Fruit fly (Drosophila melanogaster) whole organism, embryonic: ENCODE data around the gene Gr61a.
A peak's percentile ranks its signal among the peaks of the same experiment; 100 is the strongest.

Experiments used
- Asciz ChIP-seq: fragments of 200-800 bp; sonication (Bioruptor generic); optimal IDR thresholded peaks from 2 replicates; lab custom pipeline; 2017; ENCODE audit warnings: missing biosample characterization, mild to moderate bottlenecking, missing genetic modification characterization, missing genetic modification reagents
- C15 ChIP-seq: fragments of 200-800 bp; sonication (Bioruptor generic); IDR thresholded peaks from 3 replicates; pipeline ENCODE4 v1.3.6; 2022; ENCODE audit warnings: missing biosample characterization, missing genetic modification characterization
- CG1024 ChIP-seq: fragments of 200-800 bp; sonication (Bioruptor generic); IDR thresholded peaks from 2 replicates; pipeline ENCODE4 v1.3.6; 2022; ENCODE audit warnings: missing biosample characterization, missing genetic modification characterization
- CG12942 ChIP-seq: fragments of 200-800 bp; sonication (Bioruptor generic); optimal IDR thresholded peaks from 3 replicates; lab custom pipeline; 2016; ENCODE audit warnings: missing biosample characterization, missing genetic modification characterization
- CG13624 ChIP-seq: fragments of 200-800 bp; sonication (Bioruptor generic); optimal IDR thresholded peaks from 2 replicates; lab custom pipeline; 2016; ENCODE audit warnings: missing biosample characterization, missing genetic modification characterization
- CG15696 ChIP-seq: fragments of 200-800 bp; sonication (Bioruptor generic); optimal IDR thresholded peaks from 2 replicates; lab custom pipeline; 2019; ENCODE audit warnings: missing biosample characterization, mild to moderate bottlenecking, missing genetic modification characterization, moderate library complexity
- CG17186 ChIP-seq: fragments of 200-800 bp; sonication (Bioruptor generic); optimal IDR thresholded peaks from 3 replicates; lab custom pipeline; 2017; ENCODE audit warnings: missing biosample characterization, missing genetic modification reagents, missing genetic modification characterization
- CG17328 ChIP-seq: fragments of 200-800 bp; sonication (Bioruptor generic); IDR thresholded peaks from 2 replicates; pipeline ENCODE4 v1.3.6; 2022; ENCODE audit warnings: missing biosample characterization, missing genetic modification characterization
- CG17829 ChIP-seq: fragments of 200-800 bp; optimal IDR thresholded peaks from 2 replicates; lab custom pipeline; 2019; ENCODE audit warnings: missing biosample characterization, mild to moderate bottlenecking, missing genetic modification characterization, moderate library complexity
- CG2875 ChIP-seq: fragments of 200-800 bp; sonication (Bioruptor generic); optimal IDR thresholded peaks from 2 replicates; lab custom pipeline; 2017; ENCODE audit warnings: missing biosample characterization, mild to moderate bottlenecking, missing genetic modification characterization, missing genetic modification reagents
- CG31224 ChIP-seq: fragments of 200-800 bp; sonication (Bioruptor generic); IDR thresholded peaks from 2 replicates; pipeline ENCODE4 v1.3.6; 2022; ENCODE audit warnings: missing biosample characterization, missing genetic modification characterization
- CG3995 ChIP-seq: fragments of 200-800 bp; sonication (Bioruptor generic); optimal IDR thresholded peaks from 3 replicates; lab custom pipeline; 2016; ENCODE audit warnings: missing biosample characterization, missing genetic modification characterization
- CG4282 ChIP-seq: fragments of 200-800 bp; sonication (Bioruptor generic); optimal IDR thresholded peaks from 2 replicates; lab custom pipeline; 2016; ENCODE audit warnings: missing biosample characterization, missing genetic modification characterization
- CG4328 ChIP-seq: fragments of 200-800 bp; sonication (Bioruptor generic); optimal IDR thresholded peaks from 3 replicates; lab custom pipeline; 2017; ENCODE audit warnings: missing biosample characterization, missing genetic modification reagents, missing genetic modification characterization
- CG5245 ChIP-seq: fragments of 200-800 bp; sonication (Bioruptor generic); optimal IDR thresholded peaks from 3 replicates; lab custom pipeline; 2016; ENCODE audit warnings: missing biosample characterization, missing genetic modification characterization
- CG8924 ChIP-seq: fragments of 200-800 bp; optimal IDR thresholded peaks from 3 replicates; lab custom pipeline; 2019; ENCODE audit warnings: missing biosample characterization, mild to moderate bottlenecking, missing genetic modification characterization, moderate library complexity
- CHES-1-like ChIP-seq: fragments of 200-800 bp; sonication (Bioruptor generic); optimal IDR thresholded peaks from 2 replicates; lab custom pipeline; 2016; ENCODE audit warnings: missing biosample characterization, missing genetic modification characterization
- Chrac-16 ChIP-seq: fragments of 200-800 bp; sonication (Bioruptor generic); optimal IDR thresholded peaks from 3 replicates; lab custom pipeline; 2016; ENCODE audit warnings: missing biosample characterization, missing genetic modification characterization
- D19A ChIP-seq: fragments of 200-800 bp; optimal IDR thresholded peaks from 3 replicates; lab custom pipeline; 2019; ENCODE audit warnings: missing biosample characterization, mild to moderate bottlenecking, missing genetic modification characterization, moderate library complexity
- Dip2 ChIP-seq: fragments of 200-800 bp; sonication (Bioruptor generic); IDR thresholded peaks from 2 replicates; pipeline ENCODE4 v1.3.6; 2022; ENCODE audit warnings: missing biosample characterization, missing genetic modification characterization
- Fer3 ChIP-seq: fragments of 200-800 bp; sonication (Bioruptor generic); optimal IDR thresholded peaks from 2 replicates; lab custom pipeline; 2018; ENCODE audit warnings: missing biosample characterization, mild to moderate bottlenecking, missing genetic modification characterization, moderate library complexity
- HLH4C ChIP-seq: fragments of 200-800 bp; sonication (Bioruptor generic); IDR thresholded peaks from 3 replicates; pipeline ENCODE4 v1.3.6; 2022; ENCODE audit warnings: missing biosample characterization, missing genetic modification characterization; ENCODE audit not compliant: partially characterized antibody
- HLH54F ChIP-seq: fragments of 200-800 bp; sonication (Bioruptor generic); optimal IDR thresholded peaks from 3 replicates; lab custom pipeline; 2016; ENCODE audit warnings: missing biosample characterization, missing genetic modification characterization
- HLHmδ ChIP-seq: fragments of 200-800 bp; sonication (Bioruptor generic); optimal IDR thresholded peaks from 2 replicates; lab custom pipeline; 2018; ENCODE audit warnings: missing biosample characterization, mild to moderate bottlenecking, missing genetic modification characterization, moderate library complexity
- Hmr ChIP-seq: fragments of 200-800 bp; sonication (Bioruptor generic); optimal IDR thresholded peaks from 3 replicates; lab custom pipeline; 2017; ENCODE audit warnings: mild to moderate bottlenecking, missing biosample characterization, missing genetic modification reagents, missing genetic modification characterization
- Hr51 ChIP-seq, 2 experiments: fragments of 200-800 bp; sonication (Bioruptor generic); optimal IDR thresholded peaks; 2 replicates in 1 of 2; 3 replicates in 1 of 2; lab custom pipeline; 2016 to 2018; ENCODE audit warnings: missing biosample characterization in 2 of 2, missing genetic modification characterization in 2 of 2, mild to moderate bottlenecking in 1 of 2, moderate library complexity in 1 of 2
- Hr78 ChIP-seq, 2 experiments: fragments of 200-800 bp in 1 of 2; fragments of >200 bp in 1 of 2; sonication (Bioruptor generic) in 1 of 2; optimal IDR thresholded peaks; 2 replicates each; lab custom pipeline; 2017 to 2019; ENCODE audit warnings: missing biosample characterization in 2 of 2, missing genetic modification characterization in 2 of 2, mild to moderate bottlenecking in 1 of 2, moderate library complexity in 1 of 2
- Side ChIP-seq: fragments of 200-800 bp; sonication (Bioruptor generic); optimal IDR thresholded peaks from 2 replicates; lab custom pipeline; 2016; ENCODE audit warnings: missing biosample characterization, missing genetic modification characterization
- Vsx1 ChIP-seq: fragments of 200-800 bp; sonication (Bioruptor generic); optimal IDR thresholded peaks from 2 replicates; lab custom pipeline; 2017; ENCODE audit warnings: missing biosample characterization, mild to moderate bottlenecking, missing genetic modification characterization, missing genetic modification reagents
- ara ChIP-seq: fragments of 200-800 bp; sonication (Bioruptor generic); IDR thresholded peaks from 2 replicates; pipeline ENCODE4 v1.3.6; 2022; ENCODE audit warnings: missing biosample characterization, missing genetic modification characterization
- cad ChIP-seq: fragments of >200 bp; optimal IDR thresholded peaks from 2 replicates; lab custom pipeline; 2017; ENCODE audit warnings: missing biosample characterization, missing genetic modification characterization
- crc ChIP-seq: fragments of 200-800 bp; sonication (Bioruptor generic); optimal IDR thresholded peaks from 2 replicates; lab custom pipeline; 2016; ENCODE audit warnings: missing biosample characterization, missing genetic modification characterization
- dan ChIP-seq: fragments of 200-800 bp; sonication (Bioruptor generic); IDR thresholded peaks from 2 replicates; pipeline ENCODE4 v1.3.6; 2022; ENCODE audit warnings: missing biosample characterization, missing genetic modification characterization
- danr ChIP-seq: fragments of 200-800 bp; sonication (Bioruptor generic); IDR thresholded peaks from 2 replicates; pipeline ENCODE4 v1.3.6; 2022; ENCODE audit warnings: missing biosample characterization, missing genetic modification characterization
- dmrt11E ChIP-seq: fragments of 200-800 bp; sonication (Bioruptor generic); optimal IDR thresholded peaks from 3 replicates; lab custom pipeline; 2018; ENCODE audit warnings: missing biosample characterization, mild to moderate bottlenecking, missing genetic modification characterization, moderate library complexity
- fd64A ChIP-seq: fragments of 200-800 bp; sonication (Bioruptor generic); optimal IDR thresholded peaks from 3 replicates; lab custom pipeline; 2018; ENCODE audit warnings: missing biosample characterization, mild to moderate bottlenecking, missing genetic modification characterization
- kni ChIP-seq: fragments of 200-800 bp; sonication (Bioruptor generic); optimal IDR thresholded peaks from 3 replicates; lab custom pipeline; 2017; ENCODE audit warnings: mild to moderate bottlenecking, missing biosample characterization, missing genetic modification reagents, missing genetic modification characterization
- lbe ChIP-seq: fragments of 200-800 bp; sonication (Bioruptor generic); optimal IDR thresholded peaks from 2 replicates; lab custom pipeline; 2016; ENCODE audit warnings: missing biosample characterization, mild to moderate bottlenecking, missing genetic modification characterization
- lilli ChIP-seq: fragments of 200-800 bp; sonication (Bioruptor generic); optimal IDR thresholded peaks from 3 replicates; lab custom pipeline; 2016; ENCODE audit warnings: missing biosample characterization, missing genetic modification characterization
- pzg ChIP-seq: fragments of 200-800 bp; sonication (Bioruptor generic); optimal IDR thresholded peaks from 3 replicates; lab custom pipeline; 2018; ENCODE audit warnings: missing biosample characterization, mild to moderate bottlenecking, missing genetic modification characterization, moderate library complexity
- schlank ChIP-seq: fragments of 200-800 bp; sonication (Bioruptor generic); optimal IDR thresholded peaks from 2 replicates; lab custom pipeline; 2018; ENCODE audit warnings: missing biosample characterization, mild to moderate bottlenecking, missing genetic modification characterization
- scrt ChIP-seq: fragments of 200-800 bp; sonication (Bioruptor generic); optimal IDR thresholded peaks from 2 replicates; lab custom pipeline; 2018; ENCODE audit warnings: missing biosample characterization, mild to moderate bottlenecking, missing genetic modification characterization, moderate library complexity
- sd ChIP-seq: fragments of 200-800 bp; sonication (Bioruptor generic); optimal IDR thresholded peaks from 3 replicates; lab custom pipeline; 2018; ENCODE audit warnings: missing biosample characterization, mild to moderate bottlenecking, missing genetic modification characterization, moderate library complexity
- ssp ChIP-seq: fragments of 200-800 bp; sonication (Bioruptor generic); IDR thresholded peaks from 2 replicates; pipeline ENCODE4 v1.3.6; 2022; ENCODE audit warnings: missing biosample characterization, missing genetic modification characterization
- tap ChIP-seq: fragments of 200-800 bp; optimal IDR thresholded peaks from 3 replicates; lab custom pipeline; 2019; ENCODE audit warnings: missing biosample characterization, mild to moderate bottlenecking, missing genetic modification characterization, moderate library complexity
- tio ChIP-seq: fragments of 200-800 bp; sonication (Bioruptor generic); optimal IDR thresholded peaks from 2 replicates; lab custom pipeline; 2017; ENCODE audit warnings: missing biosample characterization, missing genetic modification characterization, inconsistent platforms
- trem ChIP-seq: fragments of 200-800 bp; optimal IDR thresholded peaks from 3 replicates; lab custom pipeline; 2019; ENCODE audit warnings: missing biosample characterization, mild to moderate bottlenecking, missing genetic modification characterization, moderate library complexity
- ttk ChIP-seq: fragments of 200-800 bp; sonication (Bioruptor generic); IDR thresholded peaks from 2 replicates; pipeline ENCODE4 v2.1.2; 2022; ENCODE audit warnings: missing biosample characterization, missing genetic modification characterization
- unpg ChIP-seq: fragments of 200-800 bp; sonication (Bioruptor generic); optimal IDR thresholded peaks from 3 replicates; lab custom pipeline; 2018; ENCODE audit warnings: missing biosample characterization, mild to moderate bottlenecking, missing genetic modification characterization, moderate library complexity
- wdn ChIP-seq: fragments of 200-800 bp; sonication (Bioruptor generic); IDR thresholded peaks from 2 replicates; pipeline ENCODE4 v1.3.6; 2022; ENCODE audit warnings: missing biosample characterization, missing genetic modification characterization

The Gr61a gene

DNA sequence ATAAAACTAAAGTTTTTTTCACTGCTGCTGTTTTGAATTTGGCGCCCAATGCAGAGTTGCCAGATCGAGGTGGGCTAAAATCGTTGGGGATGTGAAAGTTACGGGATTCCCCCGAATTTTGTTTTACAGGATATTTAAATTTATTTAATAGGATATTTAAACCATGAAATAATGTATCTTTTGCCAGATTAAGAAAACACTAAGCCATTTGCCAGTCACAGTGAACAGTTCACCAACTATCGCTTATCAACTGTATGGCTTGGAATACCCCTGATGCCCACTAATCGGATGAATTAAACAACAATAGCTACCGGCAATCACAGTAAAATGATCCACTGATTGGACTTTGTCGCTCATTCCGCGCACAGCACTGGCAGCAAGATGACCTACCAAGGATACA lies 9.8 kb downstream of the Gr61a start, which contains the start of gene Dci (continued):
- no peak for TF ChIP-seq D19A
- TF ChIP-seq crc (GFP tag; lab: Kevin White, UChicago): peak; percentile 50
- peak; percentile 32; the same call in 1 of the 2 replicates for TF ChIP-seq wdn (GFP tag; lab: Robert Waterston, UW)
- peak; percentile 29 for TF ChIP-seq Side (GFP tag; lab: Kevin White, UChicago)
- TF ChIP-seq C15 (GFP tag; lab: Robert Waterston, UW): peak; percentile 43; the same call in 1 of the 3 replicates
- TF ChIP-seq CG4328 (GFP tag; lab: Kevin White, UChicago): no peak
- TF ChIP-seq pzg (GFP tag; lab: Kevin White, UChicago): peak; percentile 59
- TF ChIP-seq CG12942 (GFP tag; lab: Kevin White, UChicago): peak; percentile 66
- no peak for TF ChIP-seq Dip2 (GFP tag; lab: Robert Waterston, UW)
- TF ChIP-seq CG2875 (GFP tag; lab: Kevin White, UChicago): peak; percentile 16
- TF ChIP-seq lilli (GFP tag; lab: Kevin White, UChicago): peak; percentile 77
- peak in 1 of 2 experiments; percentile 69 for TF ChIP-seq Hr78 (GFP tag; optimal IDR thresholded peaks at IDR 0.05; lab: Kevin White, UChicago)
- TF ChIP-seq CG1024 (GFP tag; lab: Robert Waterston, UW): peak; percentile 38; the same call in 1 of the 2 replicates
- peak; percentile 65 for TF ChIP-seq ttk
- TF ChIP-seq schlank: no peak
- peak; percentile 64 for TF ChIP-seq CG17829 (tag; lab: Kevin White, UChicago)
- TF ChIP-seq dan: 0 out of 2 replicates have a peak, but pooled peaks have one; percentile 43
- peak; percentile 64 for TF ChIP-seq Hmr (GFP tag; lab: Kevin White, UChicago)
- TF ChIP-seq kni: no peak
- TF ChIP-seq cad (GFP tag; lab: Kevin White, UChicago): no peak
- TF ChIP-seq lbe (GFP tag; lab: Kevin White, UChicago): no peak
- peak; percentile 71 for TF ChIP-seq CG13624 (GFP tag; lab: Kevin White, UChicago)
- 0 out of 2 replicates have a peak, but pooled peaks have one; percentile 4 for TF ChIP-seq ara (GFP tag; lab: Robert Waterston, UW)
- TF ChIP-seq dmrt11E (tag; lab: Kevin White, UChicago): peak; percentile 69
- TF ChIP-seq unpg: peak; percentile 63
- no peak for TF ChIP-seq tap (tag; lab: Kevin White, UChicago)
- TF ChIP-seq CHES-1-like (GFP tag; lab: Kevin White, UChicago): peak; percentile 71
- TF ChIP-seq trem: peak; percentile 39
- no peak for TF ChIP-seq fd64A
- peak; percentile 29 for TF ChIP-seq CG17186 (GFP tag; lab: Kevin White, UChicago)
- no peak for TF ChIP-seq Fer3 (tag; lab: Kevin White, UChicago)
- TF ChIP-seq tio (GFP tag; lab: Kevin White, UChicago): peak; percentile 57
- TF ChIP-seq CG5245: no peak
- peak; percentile 72 for TF ChIP-seq CG17328 (GFP tag; lab: Robert Waterston, UW)
- TF ChIP-seq HLH4C (GFP tag; lab: Robert Waterston, UW): peak; percentile 81
- no peak for TF ChIP-seq Asciz (GFP tag; lab: Kevin White, UChicago)
- no peak for TF ChIP-seq HLHmδ
- TF ChIP-seq Vsx1 (GFP tag; lab: Kevin White, UChicago): no peak
- TF ChIP-seq CG31224 (GFP tag; lab: Robert Waterston, UW): peak; percentile 60; the same call in 1 of the 2 replicates
- TF ChIP-seq scrt: no peak
- TF ChIP-seq sd (tag; lab: Kevin White, UChicago): no peak
- peak; percentile 59; the same call in 1 of the 2 replicates for TF ChIP-seq danr
- peak; percentile 76 for TF ChIP-seq HLH54F
- TF ChIP-seq CG3995 (GFP tag; lab: Kevin White, UChicago): peak; percentile 98
- no peak for TF ChIP-seq CG4282 (GFP tag; lab: Kevin White, UChicago)
- peak; percentile 81 for TF ChIP-seq Chrac-16
- peak; percentile 59 for TF ChIP-seq ssp (GFP tag; lab: Robert Waterston, UW)
- peak; percentile 53 to 71 for TF ChIP-seq Hr51 (GFP tag; optimal IDR thresholded peaks at IDR 0.05; lab: Kevin White, UChicago)
- peak; percentile 58 for TF ChIP-seq CG8924
- TF ChIP-seq CG15696 (tag; lab: Kevin White, UChicago): peak; percentile 43
